Worm (Caenorhabditis elegans): Measurements from ENCODE around the gene nlp-67.
A peak's percentile ranks its signal among the peaks of the same experiment; 100 is the strongest.
"Not testable (repeated sequence)": the region's sequence is repeated elsewhere in the genome, so short reads cannot be mapped to it uniquely, and the experiment has no call there.

The nlp-67 gene

ce11 chrX:16218306-16218705 lies 34.1 kb downstream of the nlp-67 start (continued):
- TF ChIP-seq F49E8.2 (tag; optimal IDR thresholded peaks at IDR 0.05; ENCODE audit: borderline replicate concordance) (no peak), egl-43 (GFP tag; IDR thresholded peaks at IDR 0.05) (no peak), lim-7 (GFP tag; IDR thresholded peaks at IDR 0.05) (no peak), F37D6.2 (tag; optimal IDR thresholded peaks at IDR 0.05) (no peak), nhr-237 (tag; optimal IDR thresholded peaks at IDR 0.05) (no peak), aly-2 (tag; optimal IDR thresholded peaks at IDR 0.05) (no peak), daf-8 (GFP tag; IDR thresholded peaks at IDR 0.05) (no peak), tag-97 (GFP tag; IDR thresholded peaks at IDR 0.05) (no peak), spr-3 (GFP tag; optimal IDR thresholded peaks at IDR 0.05) (no peak), mep-1 (tag; optimal IDR thresholded peaks at IDR 0.05) (peak; percentile 30), lir-3 (tag; optimal IDR thresholded peaks at IDR 0.05) (no peak), Y75B8A.6 (GFP tag; IDR thresholded peaks at IDR 0.05) (no peak), sdz-12 (GFP tag; optimal IDR thresholded peaks at IDR 0.05) (no peak), nhr-10 (tag; optimal IDR thresholded peaks at IDR 0.05) (no peak), nhr-77 (tag; optimal IDR thresholded peaks at IDR 0.05) (peak; percentile 5), hmg-1.1 (GFP tag; IDR thresholded peaks at IDR 0.05) (peak; percentile 48; the same call in 1 of the 2 replicates), T20F7.1 (GFP tag; optimal IDR thresholded peaks at IDR 0.05) (no peak), nhr-48 (tag; optimal IDR thresholded peaks at IDR 0.05) (no peak), arid-1 (GFP tag; conservative IDR thresholded peaks at IDR 0.05) (no peak), ceh-20 (GFP tag; IDR thresholded peaks at IDR 0.05) (no peak), daf-16 (GFP tag; optimal IDR thresholded peaks at IDR 0.05) (no peak), daf-16 (tag; optimal IDR thresholded peaks at IDR 0.05) (peak; percentile 23), mdt-29 (GFP tag; IDR thresholded peaks at IDR 0.05) (no peak)

DNA sequence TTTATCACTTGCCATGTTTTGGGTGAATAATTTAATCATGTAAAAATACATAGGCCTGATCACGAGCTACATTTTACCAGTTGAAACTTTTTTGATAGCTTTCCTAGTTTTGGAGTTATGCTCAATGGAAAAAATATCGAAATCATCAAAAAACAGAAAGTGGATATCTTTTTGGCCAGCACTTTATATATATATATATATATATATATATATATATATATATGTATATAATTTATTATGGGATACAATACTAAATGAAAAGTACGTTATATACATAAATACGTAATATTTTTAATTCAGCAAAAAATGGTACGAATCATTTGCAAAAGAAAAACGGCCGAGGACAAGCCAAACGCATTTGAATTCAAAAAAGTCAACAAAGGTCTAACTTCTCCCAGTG lies 35.5 kb downstream of the nlp-67 start, which contains the start of gene F23A7.3:
Gene F23A7.3 (plus strand): TSS at position 301 of the 400 bp plus-strand sequence.
- not testable (repeated sequence) for TF ChIP-seq nhr-10 (tag; optimal IDR thresholded peaks at IDR 0.05); hlh-11 (tag; optimal IDR thresholded peaks at IDR 0.05); php-3 (GFP tag; IDR thresholded peaks at IDR 0.05)

DNA sequence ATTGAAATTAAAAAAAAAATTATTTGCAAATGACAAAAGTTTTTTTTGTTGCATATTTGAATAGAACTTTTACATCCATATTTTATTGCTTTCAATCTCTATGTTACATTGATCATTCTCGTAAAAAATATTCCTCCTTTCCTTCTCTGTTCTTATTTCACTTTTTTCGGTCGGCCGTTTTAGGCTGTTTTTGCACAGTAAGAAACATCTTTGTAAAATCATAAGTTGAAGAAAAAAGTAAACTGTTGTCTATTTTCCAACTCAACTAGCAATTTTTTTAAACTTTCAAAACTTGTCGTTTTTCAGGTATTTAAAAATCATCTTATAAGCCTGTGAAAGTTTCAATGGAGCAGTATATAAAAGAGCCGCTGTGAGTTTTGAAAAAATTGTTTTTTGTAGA lies 44.5 kb downstream of the nlp-67 start, which contains the start of gene F23A7.5:
Gene F23A7.5 (plus strand): TSS at position 301 of the 400 bp plus-strand sequence.
- TF ChIP-seq skn-1 (tag; optimal IDR thresholded peaks at IDR 0.05) (no peak), ctbp-1 (GFP tag; IDR thresholded peaks at IDR 0.05) (no peak), nhr-10 (tag; optimal IDR thresholded peaks at IDR 0.05) (no peak), rbr-2 (tag; optimal IDR thresholded peaks at IDR 0.05) (no peak), Y75B8A.6 (GFP tag; IDR thresholded peaks at IDR 0.05) (no peak), F37D6.2 (tag; optimal IDR thresholded peaks at IDR 0.05) (no peak), mxl-2 (GFP tag; conservative IDR thresholded peaks at IDR 0.05) (no peak), lin-38 (GFP tag; IDR thresholded peaks at IDR 0.05) (no peak), nhr-76 (tag; optimal IDR thresholded peaks at IDR 0.05) (no peak), unc-130 (GFP tag; optimal IDR thresholded peaks at IDR 0.05) (no peak), tra-1 (GFP tag; IDR thresholded peaks at IDR 0.05) (no peak), unc-39 (tag; optimal IDR thresholded peaks at IDR 0.05) (no peak), ZK546.5 (tag; optimal IDR thresholded peaks at IDR 0.05) (no peak), nhr-237 (tag; optimal IDR thresholded peaks at IDR 0.05) (no peak), aha-1 (tag) (no peak), mes-2 (tag; optimal IDR thresholded peaks at IDR 0.05; ENCODE audit: poor library complexity, severe bottlenecking) (no peak), spr-3 (GFP tag; optimal IDR thresholded peaks at IDR 0.05) (no peak), mdl-1 (tag; optimal IDR thresholded peaks at IDR 0.05) (no peak)

Measured in whole organism, L4 larva.